Fruit fly (Drosophila melanogaster) whole organism, embryonic: ENCODE data around the gene sesB.

Experiments used
- CG18619 ChIP-seq: fragments of 200-800 bp; sonication (Bioruptor generic); optimal IDR thresholded peaks from 3 replicates; lab custom pipeline; 2017; ENCODE audit warnings: missing biosample characterization, mild to moderate bottlenecking, missing genetic modification characterization
- Hand ChIP-seq: fragments of 200-800 bp; sonication (Bioruptor generic); optimal IDR thresholded peaks from 2 replicates; lab custom pipeline; 2017; ENCODE audit warnings: mild to moderate bottlenecking, missing biosample characterization, missing genetic modification reagents, missing genetic modification characterization
- luna ChIP-seq: fragments of 200-800 bp; sonication (Bioruptor generic); optimal IDR thresholded peaks from 2 replicates; lab custom pipeline; 2016; ENCODE audit warnings: missing biosample characterization, missing genetic modification characterization

DNA sequence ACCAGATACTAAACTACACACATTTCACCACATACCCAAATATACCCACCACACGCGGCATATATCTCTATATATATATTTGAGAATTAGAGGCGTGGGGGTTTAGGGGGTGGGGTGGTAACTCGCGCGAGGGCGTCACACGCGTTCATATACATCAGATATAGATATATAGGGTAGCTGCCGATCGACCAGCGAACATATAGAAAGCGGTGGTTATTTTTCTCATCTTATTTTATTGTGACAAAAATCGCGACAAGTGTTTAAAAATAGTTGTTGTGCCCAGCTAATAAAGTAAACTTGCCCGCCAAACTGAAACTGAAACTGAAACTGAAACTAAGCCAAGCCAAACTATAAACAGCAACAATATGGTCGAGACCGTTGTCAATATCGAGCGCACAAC is 14.1 kb downstream of the sesB start:
- no peak for TF ChIP-seq CG18619 (GFP tag; lab: Kevin White, UChicago)
- TF ChIP-seq Hand: no peak
- no peak for TF ChIP-seq luna (GFP tag; lab: Kevin White, UChicago)
